Worm (Caenorhabditis elegans): Measurements from ENCODE around the gene F42G2.5.

F42G2.5 gene

DNA sequence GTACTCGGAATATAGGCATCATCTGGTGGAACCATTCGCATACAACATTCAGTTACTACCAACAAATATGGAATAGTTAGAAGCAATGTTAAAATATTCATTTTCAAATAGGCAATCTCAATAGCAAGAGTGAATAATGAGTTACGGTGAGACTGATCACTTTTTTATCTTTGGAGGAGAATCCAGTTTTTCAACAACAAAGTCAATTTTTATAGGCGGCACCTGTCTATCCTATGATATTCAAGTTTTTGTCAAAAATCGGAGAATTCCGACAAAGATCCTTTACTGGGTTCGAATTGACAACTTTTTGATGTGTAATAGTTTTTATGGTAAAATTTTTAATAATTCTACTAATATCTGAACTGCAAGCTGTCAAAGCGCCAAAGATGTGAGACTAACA, 24.0 kb downstream of the F42G2.5 start, which contains the start of gene F16G10.11:
TSS of gene F16G10.11 (minus strand) at position 101 of the 400 bp plus-strand sequence.
- TF ChIP-seq him-1 (tag; optimal IDR thresholded peaks at IDR 0.05), result no peak
- TF ChIP-seq W03F9.2 (tag; optimal IDR thresholded peaks at IDR 0.05), result no peak
- TF ChIP-seq dao-5 (tag; optimal IDR thresholded peaks at IDR 0.05), result no peak

DNA sequence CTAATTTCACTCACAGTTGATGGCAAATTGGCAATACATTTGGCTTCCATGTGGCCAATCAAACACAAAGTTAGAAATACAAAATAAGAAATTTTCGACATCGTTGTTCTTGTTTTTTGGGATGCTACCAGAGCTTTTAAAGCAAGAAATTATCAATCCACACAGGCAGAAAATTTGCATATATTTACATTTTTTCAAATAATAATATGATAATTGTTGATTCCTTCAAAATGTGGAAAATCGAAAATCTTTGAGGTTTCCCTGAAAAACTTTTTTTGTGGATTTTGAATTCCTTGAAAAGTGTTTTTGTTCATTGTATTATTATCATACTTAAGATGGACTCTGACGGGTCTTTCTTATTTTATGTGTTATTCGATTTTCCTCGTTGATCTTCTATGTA, 26.9 kb downstream of the F42G2.5 start, which contains the start of gene F16G10.10:
TSS of gene F16G10.10 (minus strand) at position 101 of the 400 bp plus-strand sequence.
- TF ChIP-seq him-1 (tag; optimal IDR thresholded peaks at IDR 0.05), result no peak
- TF ChIP-seq W03F9.2 (tag; optimal IDR thresholded peaks at IDR 0.05), result no peak
- TF ChIP-seq dao-5 (tag; optimal IDR thresholded peaks at IDR 0.05), result no peak

DNA sequence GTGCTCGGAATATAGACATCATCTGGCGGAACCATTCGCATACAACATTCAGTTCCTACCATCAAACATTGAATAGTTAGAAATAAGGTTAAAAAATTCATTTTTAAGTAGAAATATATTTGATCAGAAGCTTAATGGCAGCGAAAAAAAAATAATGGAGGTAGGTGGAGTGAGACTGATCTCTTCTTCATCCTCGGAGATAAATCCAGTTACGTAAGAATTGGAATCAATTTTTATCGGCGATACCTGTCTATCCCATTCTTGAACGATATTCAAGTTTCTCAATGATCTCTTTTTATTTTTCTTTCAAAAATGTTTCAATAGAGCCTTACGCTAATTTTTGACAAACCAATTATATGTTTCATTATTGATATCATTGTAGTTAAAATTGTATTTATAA, 32.3 kb downstream of the F42G2.5 start, which contains the start of gene F16G10.9:
TSS of gene F16G10.9 (minus strand) at position 101 of the 400 bp plus-strand sequence.
- TF ChIP-seq W03F9.2 (tag; optimal IDR thresholded peaks at IDR 0.05), result no peak
- no peak for TF ChIP-seq him-1 (tag; optimal IDR thresholded peaks at IDR 0.05)
- TF ChIP-seq dao-5 (tag; optimal IDR thresholded peaks at IDR 0.05), result no peak

DNA sequence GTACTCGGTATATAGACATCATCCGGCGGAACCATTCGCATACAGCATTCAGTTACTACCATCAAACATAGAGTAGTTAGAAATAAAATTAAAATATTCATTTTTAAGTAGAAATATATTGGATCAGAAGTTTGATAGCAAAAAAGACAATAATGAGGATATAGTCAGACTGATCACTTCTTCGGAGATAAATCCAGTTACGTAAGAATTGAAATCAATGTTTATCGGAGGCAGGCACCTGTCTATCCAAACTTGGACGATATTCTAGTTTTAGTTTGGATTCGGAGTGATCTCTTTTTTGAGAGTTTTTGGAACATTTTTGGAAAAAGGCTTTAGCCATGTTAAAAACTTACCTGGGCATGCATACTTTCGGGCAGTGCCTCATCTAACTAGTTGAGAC, 34.5 kb downstream of the F42G2.5 start, which contains the start of gene F16G10.8:
TSS of gene F16G10.8 (minus strand) at position 101 of the 400 bp plus-strand sequence.
- TF ChIP-seq dao-5 (tag; optimal IDR thresholded peaks at IDR 0.05) (no peak), him-1 (tag; optimal IDR thresholded peaks at IDR 0.05) (no peak), W03F9.2 (tag; optimal IDR thresholded peaks at IDR 0.05) (no peak)

DNA sequence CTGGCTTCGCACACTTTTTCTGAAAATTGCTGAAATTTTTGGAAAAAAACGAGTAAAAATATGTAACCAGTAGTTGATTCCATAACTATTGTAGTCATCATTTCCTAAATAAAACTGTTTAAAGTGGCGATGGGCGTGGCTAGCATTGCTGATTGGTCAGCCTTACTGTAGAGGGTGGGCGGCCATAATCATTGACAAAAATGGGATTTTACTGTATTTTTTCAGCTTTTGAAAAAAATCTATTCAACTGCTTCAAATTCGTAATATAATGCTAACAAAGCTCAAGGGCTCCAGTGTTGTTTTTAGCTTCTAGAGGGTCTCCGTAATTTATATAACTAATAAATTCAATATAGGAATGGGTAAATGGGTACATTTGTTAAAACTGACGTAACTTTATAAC, 37.6 kb downstream of the F42G2.5 start, which contains the start of gene F16G10.7:
TSS of gene F16G10.7 (minus strand) at position 101 of the 400 bp plus-strand sequence.
- TF ChIP-seq W03F9.2 (tag; optimal IDR thresholded peaks at IDR 0.05) (no peak), him-1 (tag; optimal IDR thresholded peaks at IDR 0.05) (no peak), dao-5 (tag; optimal IDR thresholded peaks at IDR 0.05) (no peak)

DNA sequence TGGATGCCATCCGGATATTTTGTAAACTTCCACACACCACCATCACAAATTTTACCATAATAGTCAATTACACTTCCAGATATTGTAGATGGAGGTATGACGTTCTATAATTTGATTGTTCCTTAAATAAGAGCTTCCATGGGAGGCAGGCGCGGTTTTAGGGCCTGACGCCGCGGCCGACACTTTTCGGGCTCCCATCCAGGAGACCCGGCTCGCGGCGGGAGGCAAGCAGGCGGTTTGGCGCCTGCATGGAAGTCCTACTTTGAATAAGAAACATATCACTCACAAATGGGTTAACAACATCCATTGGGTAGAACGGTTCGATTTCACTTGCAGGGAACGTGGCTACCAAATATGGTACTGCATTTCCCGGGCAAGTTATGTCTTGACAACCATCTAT, 38.1 kb downstream of the F42G2.5 start:
- TF ChIP-seq dao-5 (tag; optimal IDR thresholded peaks at IDR 0.05), result no peak
- TF ChIP-seq W03F9.2 (tag; optimal IDR thresholded peaks at IDR 0.05), result no peak
- no peak for TF ChIP-seq him-1 (tag; optimal IDR thresholded peaks at IDR 0.05)

DNA sequence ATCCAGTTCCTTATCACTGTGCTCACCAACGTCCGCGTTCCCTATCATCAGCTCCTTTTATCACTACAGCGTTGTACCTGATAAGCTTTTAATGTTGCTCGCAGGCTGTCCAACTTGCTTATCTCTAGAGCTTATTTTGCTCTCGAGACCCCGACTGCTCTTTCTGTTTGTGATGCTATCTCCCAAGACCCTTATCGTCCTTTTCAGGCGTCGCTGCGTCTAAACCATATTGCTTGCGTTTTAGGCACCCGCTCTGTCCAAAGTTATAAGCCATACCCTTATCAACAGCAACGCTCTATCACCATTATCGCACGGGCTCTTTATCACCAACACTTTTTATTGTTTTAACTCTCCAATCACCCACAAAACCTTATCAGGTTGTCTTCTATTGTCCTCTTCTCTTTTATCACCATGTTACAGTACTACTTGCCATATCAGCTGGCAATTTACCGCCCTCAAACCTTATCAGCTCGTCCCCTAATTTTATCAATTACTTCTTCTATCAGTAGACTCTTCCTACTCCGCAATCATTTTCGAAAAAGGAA, 39.3 kb downstream of the F42G2.5 start:
- TF ChIP-seq W03F9.2 (tag; optimal IDR thresholded peaks at IDR 0.05) (peak; percentile 18), dao-5 (tag; optimal IDR thresholded peaks at IDR 0.05) (no peak)

DNA sequence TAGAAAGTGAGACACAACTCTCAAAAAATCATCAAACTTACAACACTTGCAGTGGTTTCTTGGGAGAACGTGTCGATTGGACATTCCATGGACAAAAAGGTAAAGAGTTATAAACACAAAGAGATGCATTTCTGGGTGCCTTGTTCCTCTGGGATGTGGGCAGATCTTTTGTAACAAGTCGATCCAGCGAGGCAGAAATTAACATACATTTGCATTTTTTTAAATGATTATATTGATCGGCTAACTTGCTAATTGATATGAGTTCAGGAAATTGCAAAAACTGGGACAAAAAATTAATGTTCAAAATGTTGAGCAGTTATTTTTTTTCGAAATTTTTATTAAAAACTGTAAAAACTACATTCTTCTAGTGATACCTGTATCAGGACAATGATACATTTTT, 40.0 kb downstream of the F42G2.5 start, which contains the start of gene F16G10.6:
TSS of gene F16G10.6 (minus strand) at position 101 of the 400 bp plus-strand sequence.
- TF ChIP-seq W03F9.2 (tag; optimal IDR thresholded peaks at IDR 0.05) (no peak), dao-5 (tag; optimal IDR thresholded peaks at IDR 0.05) (no peak), him-1 (tag; optimal IDR thresholded peaks at IDR 0.05) (no peak)

DNA sequence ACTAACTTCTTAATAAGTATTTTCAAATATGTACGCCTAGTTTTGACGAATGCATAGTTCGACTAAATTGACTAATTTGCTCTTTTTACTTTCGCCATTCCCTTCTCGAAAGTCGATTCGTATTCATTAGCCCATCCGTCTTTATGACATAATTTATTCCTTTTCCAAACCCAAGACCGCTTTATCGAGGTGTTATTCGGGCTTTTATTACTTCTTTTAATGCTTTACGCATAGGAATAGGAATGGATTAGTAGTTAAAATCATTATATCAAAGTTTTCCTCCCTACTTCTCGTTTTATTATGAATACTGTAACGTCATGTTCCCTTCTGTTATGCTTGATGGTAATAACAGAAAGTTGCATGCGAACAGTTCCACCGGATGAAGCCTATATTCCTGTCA, 42.8 kb downstream of the F42G2.5 start, which contains the start of gene F16G10.2:
TSS of gene F16G10.2 (plus strand) at position 301 of the 400 bp plus-strand sequence.
- TF ChIP-seq dao-5 (tag; optimal IDR thresholded peaks at IDR 0.05) (no peak), him-1 (tag; optimal IDR thresholded peaks at IDR 0.05) (no peak), W03F9.2 (tag; optimal IDR thresholded peaks at IDR 0.05) (no peak)

DNA sequence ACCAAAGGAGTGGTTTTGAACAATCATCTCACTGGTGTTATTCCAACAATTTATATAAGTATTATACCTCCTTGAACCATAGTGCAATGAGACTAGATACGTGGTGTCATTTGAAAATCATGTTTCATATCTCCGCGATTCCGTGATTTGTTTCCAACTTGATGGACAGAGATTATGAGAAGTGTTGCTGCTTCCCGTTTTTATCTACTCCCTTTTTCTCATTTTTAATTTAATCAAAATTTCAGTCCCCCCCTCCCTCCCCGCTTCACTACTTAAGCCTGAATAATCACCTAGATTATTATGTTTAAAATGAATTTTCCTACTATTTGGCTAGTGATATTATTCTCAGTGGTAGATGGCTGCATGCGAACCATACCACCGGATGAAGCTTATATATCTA, 45.7 kb downstream of the F42G2.5 start, which contains the start of gene F16G10.3:
TSS of gene F16G10.3 (plus strand) at position 301 of the 400 bp plus-strand sequence.
- TF ChIP-seq dao-5 (tag; optimal IDR thresholded peaks at IDR 0.05) (no peak), him-1 (tag; optimal IDR thresholded peaks at IDR 0.05) (no peak), W03F9.2 (tag; optimal IDR thresholded peaks at IDR 0.05) (no peak)

DNA sequence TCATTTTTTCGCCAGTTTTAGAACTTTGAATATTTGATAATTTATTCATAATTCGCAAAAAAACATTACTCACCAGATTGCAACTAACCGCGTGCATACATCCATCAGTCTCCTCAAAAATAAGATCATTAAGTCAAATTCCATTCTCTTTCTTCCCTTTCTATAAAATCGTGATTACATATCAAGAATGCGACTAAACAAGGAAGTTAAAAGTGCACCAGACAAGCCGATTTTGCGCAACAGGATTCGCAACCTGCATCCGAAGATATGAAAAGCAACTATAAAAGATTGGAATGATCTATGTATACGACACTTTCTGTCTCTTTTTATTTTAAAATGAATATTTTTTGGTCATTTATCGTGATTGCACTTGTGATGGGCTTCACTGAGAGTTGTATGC, 48.8 kb downstream of the F42G2.5 start, which contains the start of gene hpo-25:
TSS of gene hpo-25 (plus strand) at position 301 of the 400 bp plus-strand sequence.
- TF ChIP-seq W03F9.2 (tag; optimal IDR thresholded peaks at IDR 0.05) (no peak), him-1 (tag; optimal IDR thresholded peaks at IDR 0.05) (no peak)

DNA sequence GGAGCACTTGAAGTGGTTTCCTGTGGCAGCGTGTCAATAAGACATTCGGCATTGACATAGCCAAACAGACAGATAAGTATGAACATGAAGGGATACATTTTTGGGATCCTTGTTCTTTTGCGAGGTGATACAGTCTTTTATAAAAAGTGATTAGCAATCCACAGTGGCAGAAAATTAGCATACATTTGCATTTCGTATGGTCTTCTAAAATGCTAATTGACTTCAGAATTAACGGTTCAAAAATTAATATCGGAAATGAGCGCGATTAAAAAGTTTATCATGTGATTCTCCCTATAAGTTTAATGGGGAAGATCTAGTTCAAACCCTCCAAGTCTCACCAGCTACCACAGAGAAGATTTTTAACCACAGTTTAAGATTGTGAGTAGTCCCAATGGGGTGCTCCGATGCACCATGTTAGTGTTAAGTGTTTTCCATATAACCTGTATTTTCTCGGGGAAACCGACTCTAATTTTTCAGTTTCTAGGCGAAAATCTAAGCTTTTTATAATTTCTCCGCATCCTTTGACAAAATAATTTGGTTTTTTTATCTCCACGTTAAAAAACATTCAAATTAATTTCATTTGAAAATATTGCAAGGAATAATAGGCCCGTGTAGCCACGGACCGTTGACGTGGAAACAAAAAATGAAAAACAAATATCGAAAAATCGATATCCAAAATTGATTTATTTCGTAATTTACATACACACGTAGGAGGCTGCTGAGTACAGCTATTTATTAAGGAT, 51.0 kb downstream of the F42G2.5 start, which contains the start of the genes F43C11.12 and F16G10.5:
TSS of gene F43C11.12 (minus strand) at position 101 of the 743 bp plus-strand sequence.
TSS of gene F16G10.5 (plus strand) at position 693 of the 743 bp plus-strand sequence.
- TF ChIP-seq him-1 (tag; optimal IDR thresholded peaks at IDR 0.05), result no peak
- TF ChIP-seq W03F9.2 (tag; optimal IDR thresholded peaks at IDR 0.05), result no peak
- no peak for TF ChIP-seq dao-5 (tag; optimal IDR thresholded peaks at IDR 0.05)
